Fruit fly (Drosophila melanogaster) whole organism, pupa: ENCODE data around the gene CG13398.

ENCODE experiments used
- CG12605 ChIP-seq: fragments of 200-800 bp; sonication (Bioruptor generic); IDR thresholded peaks from 2 replicates; pipeline ENCODE4 v1.3.6; 2022; ENCODE audit warnings: missing biosample characterization, missing genetic modification characterization
- CG13204 ChIP-seq: fragments of 200-800 bp; sonication (Bioruptor generic); optimal IDR thresholded peaks from 2 replicates; lab custom pipeline; 2018; ENCODE audit warnings: missing biosample characterization, mild to moderate bottlenecking, missing genetic modification characterization, moderate library complexity
- CG15710 ChIP-seq: fragments of 200-800 bp; sonication (Bioruptor generic); optimal IDR thresholded peaks from 2 replicates; lab custom pipeline; 2018; ENCODE audit warnings: missing biosample characterization, mild to moderate bottlenecking, missing genetic modification characterization, moderate library complexity
- CG17806 ChIP-seq: fragments of 200-800 bp; sonication (Bioruptor generic); optimal IDR thresholded peaks from 2 replicates; lab custom pipeline; 2018; ENCODE audit warnings: missing biosample characterization, mild to moderate bottlenecking, missing genetic modification characterization, moderate library complexity
- CG34367 ChIP-seq: fragments of 200-800 bp; sonication (Bioruptor generic); optimal IDR thresholded peaks from 2 replicates; lab custom pipeline; 2018; ENCODE audit warnings: missing biosample characterization, mild to moderate bottlenecking, missing genetic modification characterization
- CG8159 ChIP-seq: fragments of 200-800 bp; sonication (Bioruptor generic); optimal IDR thresholded peaks from 3 replicates; lab custom pipeline; 2018; ENCODE audit warnings: missing biosample characterization, mild to moderate bottlenecking, missing genetic modification characterization, moderate library complexity
- CG9948 ChIP-seq: fragments of 200-800 bp; sonication (Bioruptor generic); optimal IDR thresholded peaks from 2 replicates; lab custom pipeline; 2018; ENCODE audit warnings: missing biosample characterization, mild to moderate bottlenecking, missing genetic modification characterization, moderate library complexity
- D1 ChIP-seq: fragments of 200-800 bp; sonication (Bioruptor generic); optimal IDR thresholded peaks from 2 replicates; lab custom pipeline; 2018; ENCODE audit warnings: missing biosample characterization, mild to moderate bottlenecking, missing genetic modification characterization, moderate library complexity
- Ets98B ChIP-seq: fragments of 200-800 bp; sonication (Bioruptor generic); IDR thresholded peaks from 2 replicates; pipeline ENCODE4 v1.3.6; 2022; ENCODE audit warnings: missing biosample characterization, missing genetic modification characterization
- gl ChIP-seq: fragments of 200-800 bp; sonication (Bioruptor generic); optimal IDR thresholded peaks from 2 replicates; lab custom pipeline; 2018; ENCODE audit warnings: missing biosample characterization, mild to moderate bottlenecking, missing genetic modification characterization

DNA sequence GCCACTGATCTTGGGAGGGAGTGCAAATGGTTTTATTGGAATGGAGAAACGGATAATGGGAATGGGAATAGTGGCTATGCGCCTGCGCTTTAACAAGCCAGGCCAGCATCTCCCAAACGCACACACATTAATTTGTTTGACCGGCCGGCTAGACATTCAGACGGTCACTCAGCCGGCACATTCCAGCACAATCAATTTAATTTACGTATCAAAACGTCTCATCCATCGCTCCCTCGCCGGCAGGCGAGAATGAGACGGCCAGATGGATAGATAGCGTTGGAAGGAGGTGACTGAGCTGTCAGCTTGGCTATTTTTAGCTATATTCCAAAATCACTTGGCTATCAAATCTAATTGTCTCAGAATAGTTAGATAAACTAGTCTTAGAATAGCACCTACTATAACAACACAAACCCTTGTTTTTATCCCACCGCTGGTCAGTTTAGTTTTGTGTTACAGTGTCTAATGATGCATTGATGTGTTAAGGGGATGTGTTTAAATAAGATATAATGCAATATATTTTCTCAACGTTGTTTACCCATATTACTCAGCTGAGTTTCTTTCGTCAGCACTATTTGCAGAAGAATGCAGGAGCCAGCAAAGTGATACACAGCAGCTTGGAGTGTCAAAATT is 8.5 kb upstream of the CG13398 start:
- TF ChIP-seq CG12605 (GFP tag; lab: Robert Waterston, UW) (no peak), CG34367 (tag; lab: Kevin White, UChicago) (no peak), gl (tag; lab: Kevin White, UChicago) (no peak), CG13204 (GFP tag; lab: Kevin White, UChicago) (no peak), Ets98B (no peak), D1 (no peak), CG9948 (tag; lab: Kevin White, UChicago) (no peak), CG8159 (tag; lab: Kevin White, UChicago) (peak; percentile 30), CG15710 (tag; lab: Kevin White, UChicago) (peak; percentile 4), CG17806 (tag; lab: Kevin White, UChicago) (no peak)
